Fruit fly (Drosophila melanogaster) whole organism, pupa: ENCODE data around the gene CG43401.

ENCODE experiments used
- CG10348 ChIP-seq: fragments of 200-800 bp; sonication (Bioruptor generic); IDR thresholded peaks from 2 replicates; pipeline ENCODE4 v1.3.6; 2022; ENCODE audit warnings: missing biosample characterization, missing genetic modification characterization
- CG32121 ChIP-seq: fragments of 200-800 bp; sonication (Bioruptor generic); IDR thresholded peaks from 2 replicates; pipeline ENCODE4 v1.3.6; 2022; ENCODE audit warnings: missing biosample characterization, missing genetic modification characterization
- CG4496 ChIP-seq: fragments of 200-800 bp; sonication (Bioruptor generic); IDR thresholded peaks from 3 replicates; pipeline ENCODE4 v1.3.6; 2022; ENCODE audit warnings: missing biosample characterization, missing genetic modification characterization
- Snoo ChIP-seq: fragments of 200-800 bp; sonication (Bioruptor generic); optimal IDR thresholded peaks from 3 replicates; lab custom pipeline; 2017; ENCODE audit warnings: missing biosample characterization, mild to moderate bottlenecking, missing genetic modification characterization, inconsistent platforms
- fd96Ca ChIP-seq: fragments of 200-800 bp; sonication (Bioruptor generic); IDR thresholded peaks from 3 replicates; pipeline ENCODE4 v1.3.6; 2022; ENCODE audit warnings: missing biosample characterization, missing genetic modification characterization

DNA sequence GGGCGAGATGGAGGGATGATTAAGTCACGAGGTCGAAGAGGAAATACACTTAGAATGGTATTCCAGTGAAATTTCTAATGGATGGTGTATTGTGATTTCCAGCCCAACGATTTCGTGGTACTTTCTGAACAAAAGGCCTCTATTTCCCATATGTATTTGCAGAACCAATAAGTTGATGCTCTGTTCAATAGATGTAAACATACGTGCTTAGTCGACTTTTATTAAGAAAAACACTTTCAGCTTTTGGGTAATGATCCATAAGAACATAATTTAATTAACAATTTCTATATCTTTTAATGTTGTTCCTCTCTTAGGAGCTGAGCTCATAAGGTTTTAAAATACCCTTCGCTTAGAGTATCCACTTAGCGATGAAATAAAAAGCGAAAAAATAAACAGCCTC is 22.7 kb upstream of the CG43401 start:
- no peak for TF ChIP-seq CG32121 (GFP tag; lab: Robert Waterston, UW)
- no peak for TF ChIP-seq fd96Ca (GFP tag; lab: Robert Waterston, UW)
- peak; percentile 17 for TF ChIP-seq Snoo
- no peak for TF ChIP-seq CG10348 (GFP tag; lab: Robert Waterston, UW)
- no peak for TF ChIP-seq CG4496 (GFP tag; lab: Robert Waterston, UW)
